Fruit fly (Drosophila melanogaster) whole organism, embryonic: ENCODE measurements around the gene CG31538.

Experiments used
- Antp ChIP-seq: fragments of 200-800 bp; sonication (Bioruptor generic); optimal IDR thresholded peaks from 3 replicates; lab custom pipeline; 2016; ENCODE audit warnings: missing biosample characterization, missing genetic modification characterization
- B-H2 ChIP-seq: fragments of 200-800 bp; sonication (Bioruptor generic); optimal IDR thresholded peaks from 2 replicates; lab custom pipeline; 2018; ENCODE audit warnings: missing biosample characterization, mild to moderate bottlenecking, missing genetic modification characterization
- Bdp1 ChIP-seq: fragments of 200-800 bp; sonication (Bioruptor generic); optimal IDR thresholded peaks from 3 replicates; lab custom pipeline; 2016; ENCODE audit warnings: missing biosample characterization, missing genetic modification characterization
- CG10543 ChIP-seq: fragments of 200-800 bp; sonication (Bioruptor generic); optimal IDR thresholded peaks from 3 replicates; lab custom pipeline; 2017; ENCODE audit warnings: missing biosample characterization, mild to moderate bottlenecking, missing genetic modification characterization, moderate library complexity
- CG10979 ChIP-seq: fragments of 200-800 bp; sonication (Bioruptor generic); optimal IDR thresholded peaks from 2 replicates; lab custom pipeline; 2018; ENCODE audit warnings: missing biosample characterization, mild to moderate bottlenecking, missing genetic modification characterization, moderate library complexity
- CG11085 ChIP-seq: fragments of 200-800 bp; sonication (Bioruptor generic); IDR thresholded peaks from 2 replicates; pipeline ENCODE4 v1.3.6; 2022; ENCODE audit warnings: missing biosample characterization, missing genetic modification characterization
- CG11093 ChIP-seq: fragments of 200-800 bp; sonication (Bioruptor generic); IDR thresholded peaks from 3 replicates; pipeline ENCODE4 v1.3.6; 2022; ENCODE audit warnings: missing biosample characterization, missing genetic modification characterization
- CG11723 ChIP-seq: fragments of 200-800 bp; sonication (Bioruptor generic); optimal IDR thresholded peaks from 2 replicates; lab custom pipeline; 2017; ENCODE audit warnings: missing biosample characterization, mild to moderate bottlenecking, missing genetic modification characterization
- CG13775 ChIP-seq: fragments of 200-800 bp; sonication (Bioruptor generic); optimal IDR thresholded peaks from 3 replicates; lab custom pipeline; 2017; ENCODE audit warnings: missing biosample characterization, mild to moderate bottlenecking, missing genetic modification characterization
- CG14667 ChIP-seq: fragments of 200-800 bp; sonication (Bioruptor generic); IDR thresholded peaks from 2 replicates; pipeline ENCODE4 v1.3.6; 2022; ENCODE audit warnings: missing biosample characterization, missing genetic modification characterization
- CG15011 ChIP-seq: fragments of 200-800 bp; sonication (Bioruptor generic); optimal IDR thresholded peaks from 3 replicates; lab custom pipeline; 2018; ENCODE audit warnings: missing biosample characterization, mild to moderate bottlenecking, missing genetic modification characterization
- CG17186 ChIP-seq: fragments of 200-800 bp; sonication (Bioruptor generic); optimal IDR thresholded peaks from 3 replicates; lab custom pipeline; 2017; ENCODE audit warnings: missing biosample characterization, missing genetic modification reagents, missing genetic modification characterization
- CG1792 ChIP-seq: fragments of 200-800 bp; sonication (Bioruptor generic); optimal IDR thresholded peaks from 2 replicates; lab custom pipeline; 2016; ENCODE audit warnings: missing biosample characterization, missing genetic modification characterization
- CG3407 ChIP-seq: fragments of 200-800 bp; sonication (Bioruptor generic); optimal IDR thresholded peaks from 2 replicates; lab custom pipeline; 2018; ENCODE audit warnings: missing biosample characterization, mild to moderate bottlenecking, missing genetic modification characterization
- CG4404 ChIP-seq: fragments of 200-800 bp; sonication (Bioruptor generic); IDR thresholded peaks from 2 replicates; pipeline ENCODE4 v1.3.6; 2022; ENCODE audit warnings: missing biosample characterization, missing genetic modification characterization
- CG4617 ChIP-seq: fragments of 200-800 bp; sonication (Bioruptor generic); optimal IDR thresholded peaks from 3 replicates; lab custom pipeline; 2016; ENCODE audit warnings: missing biosample characterization, missing genetic modification characterization, borderline replicate concordance
- CG8388 ChIP-seq: fragments of 200-800 bp; sonication (Bioruptor generic); optimal IDR thresholded peaks from 2 replicates; lab custom pipeline; 2019; ENCODE audit warnings: missing biosample characterization, mild to moderate bottlenecking, missing genetic modification characterization, moderate library complexity
- CG9876 ChIP-seq: fragments of 200-800 bp; sonication (Bioruptor generic); optimal IDR thresholded peaks from 2 replicates; lab custom pipeline; 2016; ENCODE audit warnings: missing biosample characterization, missing genetic modification characterization
- Chrac-16 ChIP-seq: fragments of 200-800 bp; sonication (Bioruptor generic); optimal IDR thresholded peaks from 3 replicates; lab custom pipeline; 2016; ENCODE audit warnings: missing biosample characterization, missing genetic modification characterization
- Doc3 ChIP-seq: fragments of 200-800 bp; sonication (Bioruptor generic); IDR thresholded peaks from 3 replicates; pipeline ENCODE4 v1.3.6; 2022; ENCODE audit warnings: missing biosample characterization, missing genetic modification characterization; ENCODE audit not compliant: partially characterized antibody
- E2f1 ChIP-seq: fragments of 200-800 bp; sonication (Bioruptor generic); IDR thresholded peaks from 2 replicates; pipeline ENCODE4 v1.3.6; 2022; ENCODE audit warnings: missing biosample characterization, missing genetic modification characterization
- H15 ChIP-seq: fragments of 200-800 bp; sonication (Bioruptor generic); IDR thresholded peaks from 3 replicates; pipeline ENCODE4 v1.3.6; 2022; ENCODE audit warnings: missing biosample characterization, missing genetic modification characterization
- HLHmδ ChIP-seq: fragments of 200-800 bp; sonication (Bioruptor generic); optimal IDR thresholded peaks from 2 replicates; lab custom pipeline; 2018; ENCODE audit warnings: missing biosample characterization, mild to moderate bottlenecking, missing genetic modification characterization, moderate library complexity
- Hr39 ChIP-seq: fragments of >200 bp; optimal IDR thresholded peaks from 2 replicates; lab custom pipeline; 2017
- Kr ChIP-seq: fragments of 200-800 bp; sonication (Bioruptor generic); optimal IDR thresholded peaks from 2 replicates; lab custom pipeline; 2017; ENCODE audit warnings: missing biosample characterization, mild to moderate bottlenecking, missing genetic modification characterization
- Neu2 ChIP-seq: fragments of 200-800 bp; sonication (Bioruptor generic); optimal IDR thresholded peaks from 3 replicates; lab custom pipeline; 2016; ENCODE audit warnings: missing biosample characterization, missing genetic modification characterization, borderline replicate concordance
- Oaz ChIP-seq: fragments of 200-800 bp; sonication (Bioruptor generic); IDR thresholded peaks from 2 replicates; pipeline ENCODE4 v1.3.6; 2022; ENCODE audit warnings: missing biosample characterization, missing genetic modification characterization
- Oli ChIP-seq: fragments of 200-800 bp; sonication (Bioruptor generic); optimal IDR thresholded peaks from 2 replicates; lab custom pipeline; 2018; ENCODE audit warnings: missing biosample characterization, mild to moderate bottlenecking, missing genetic modification characterization, moderate library complexity
- ac ChIP-seq: fragments of 200-800 bp; sonication (Bioruptor generic); optimal IDR thresholded peaks from 3 replicates; lab custom pipeline; 2017; ENCODE audit warnings: missing biosample characterization, mild to moderate bottlenecking, missing genetic modification characterization
- chn ChIP-seq: fragments of 200-800 bp; sonication (Bioruptor generic); optimal IDR thresholded peaks from 2 replicates; lab custom pipeline; 2016; ENCODE audit warnings: missing biosample characterization, missing genetic modification characterization
- disco-r ChIP-seq: fragments of 200-800 bp; sonication (Bioruptor generic); optimal IDR thresholded peaks from 2 replicates; lab custom pipeline; 2016; ENCODE audit warnings: missing biosample characterization, missing genetic modification characterization
- ewg ChIP-seq: fragments of 200-800 bp; sonication (Bioruptor generic); optimal IDR thresholded peaks from 3 replicates; lab custom pipeline; 2017; ENCODE audit warnings: mild to moderate bottlenecking, missing biosample characterization, missing genetic modification reagents, missing genetic modification characterization
- grau ChIP-seq: fragments of 200-800 bp; optimal IDR thresholded peaks from 3 replicates; lab custom pipeline; 2019; ENCODE audit warnings: missing biosample characterization, mild to moderate bottlenecking, missing genetic modification characterization, moderate library complexity
- grn ChIP-seq: fragments of 200-800 bp; sonication (Bioruptor generic); optimal IDR thresholded peaks from 3 replicates; lab custom pipeline; 2017; ENCODE audit warnings: missing biosample characterization, missing genetic modification characterization
- h ChIP-seq: fragments of >200 bp; optimal IDR thresholded peaks from 2 replicates; lab custom pipeline; 2017
- ham ChIP-seq: fragments of 200-800 bp; sonication (Bioruptor generic); IDR thresholded peaks from 2 replicates; pipeline ENCODE4 v1.3.6; 2022; ENCODE audit warnings: missing biosample characterization, missing genetic modification characterization
- her ChIP-seq: fragments of 200-800 bp; sonication (Bioruptor generic); optimal IDR thresholded peaks from 2 replicates; lab custom pipeline; 2016; ENCODE audit warnings: missing biosample characterization, missing genetic modification characterization
- inv ChIP-seq: fragments of 200-800 bp; sonication (Bioruptor generic); IDR thresholded peaks from 2 replicates; pipeline ENCODE4 v1.3.6; 2022; ENCODE audit warnings: missing biosample characterization, missing genetic modification characterization; ENCODE audit not compliant: partially characterized antibody
- klu ChIP-seq: fragments of 200-800 bp; sonication (Bioruptor generic); IDR thresholded peaks from 2 replicates; pipeline ENCODE4 v1.3.6; 2022; ENCODE audit warnings: missing biosample characterization, missing genetic modification characterization
- lilli ChIP-seq: fragments of 200-800 bp; sonication (Bioruptor generic); optimal IDR thresholded peaks from 3 replicates; lab custom pipeline; 2016; ENCODE audit warnings: missing biosample characterization, missing genetic modification characterization
- mam ChIP-seq: fragments of 200-800 bp; sonication (Bioruptor generic); optimal IDR thresholded peaks from 3 replicates; lab custom pipeline; 2016; ENCODE audit warnings: missing biosample characterization, missing genetic modification characterization
- prd ChIP-seq, 3 experiments: fragments of >200 bp in 2 of 3; fragments of 200-800 bp in 1 of 3; sonication (Bioruptor generic) in 1 of 3; optimal IDR thresholded peaks in 2 of 3; IDR thresholded peaks in 1 of 3; 2 replicates in 2 of 3; 3 replicates in 1 of 3; pipeline versions ENCODE4 v1.3.6 to Lab custom; 2017 to 2022; ENCODE audit warnings: missing biosample characterization in 1 of 3, missing genetic modification characterization in 1 of 3
- pzg ChIP-seq: fragments of 200-800 bp; sonication (Bioruptor generic); optimal IDR thresholded peaks from 3 replicates; lab custom pipeline; 2018; ENCODE audit warnings: missing biosample characterization, mild to moderate bottlenecking, missing genetic modification characterization, moderate library complexity
- repo ChIP-seq: fragments of 200-800 bp; sonication (Bioruptor generic); optimal IDR thresholded peaks from 2 replicates; lab custom pipeline; 2016; ENCODE audit warnings: missing biosample characterization, missing genetic modification characterization
- sens ChIP-seq: fragments of 200-800 bp; sonication (Bioruptor generic); peaks from one replicate; lab custom pipeline; 2016; ENCODE audit warnings: missing biosample characterization, missing genetic modification characterization
- ssp ChIP-seq: fragments of 200-800 bp; sonication (Bioruptor generic); IDR thresholded peaks from 2 replicates; pipeline ENCODE4 v1.3.6; 2022; ENCODE audit warnings: missing biosample characterization, missing genetic modification characterization
- stc ChIP-seq: fragments of 200-800 bp; sonication (Bioruptor generic); IDR thresholded peaks from 2 replicates; pipeline ENCODE4 v1.3.6; 2022; ENCODE audit warnings: missing biosample characterization, missing genetic modification characterization
- tio ChIP-seq: fragments of 200-800 bp; sonication (Bioruptor generic); optimal IDR thresholded peaks from 2 replicates; lab custom pipeline; 2017; ENCODE audit warnings: missing biosample characterization, missing genetic modification characterization, inconsistent platforms
- trem ChIP-seq: fragments of 200-800 bp; optimal IDR thresholded peaks from 3 replicates; lab custom pipeline; 2019; ENCODE audit warnings: missing biosample characterization, mild to moderate bottlenecking, missing genetic modification characterization, moderate library complexity
- vnd ChIP-seq: fragments of 200-800 bp; sonication (Bioruptor generic); IDR thresholded peaks from 3 replicates; pipeline ENCODE4 v1.3.6; 2022; ENCODE audit warnings: missing biosample characterization, missing genetic modification characterization; ENCODE audit not compliant: partially characterized antibody

CG31538 gene

DNA sequence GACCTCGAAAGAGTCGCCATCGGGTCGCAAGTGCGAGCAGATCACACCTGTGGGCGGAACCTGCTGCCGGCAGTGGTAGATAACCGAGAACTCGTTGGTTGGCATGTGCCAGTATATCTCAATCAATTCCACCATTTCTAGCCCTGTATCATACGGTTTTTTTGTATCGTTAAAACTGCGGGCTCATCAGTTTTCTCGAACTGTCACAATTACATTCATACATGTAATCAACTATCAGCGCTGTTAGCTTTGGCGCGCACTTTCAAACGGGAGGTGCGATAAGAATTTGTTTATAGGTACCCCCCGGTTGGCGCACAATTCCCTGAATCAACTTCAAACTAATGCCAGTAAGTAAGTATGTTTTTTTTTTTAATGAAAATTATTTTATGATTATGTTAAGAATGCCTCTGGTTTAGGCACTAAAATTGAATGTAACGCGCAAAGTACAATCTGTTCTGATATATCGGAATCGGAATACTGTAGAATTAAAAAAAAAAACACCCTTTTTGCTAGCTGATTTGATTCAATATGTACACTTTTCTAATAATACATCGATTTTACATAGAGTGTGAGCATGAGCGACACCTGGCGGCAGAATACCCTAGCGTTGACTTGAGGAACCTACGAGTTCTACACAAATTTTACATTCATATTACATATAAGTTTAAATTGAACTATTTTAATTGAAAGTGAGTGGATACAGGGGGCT lies 21.1 kb upstream of the CG31538 start (continued):
- TF ChIP-seq klu (0 out of 2 replicates have a peak, but pooled peaks have one; percentile 9), Chrac-16 (peak; percentile 72), repo (GFP tag; lab: Kevin White, UChicago) (peak; percentile 52), HLHmδ (no peak), CG10979 (tag; lab: Kevin White, UChicago) (peak; percentile 2), tio (GFP tag; lab: Kevin White, UChicago) (peak; percentile 4), trem (peak; percentile 17), CG11085 (GFP tag; lab: Robert Waterston, UW) (peak; percentile 70), stc (GFP tag; lab: Robert Waterston, UW) (no peak), CG14667 (GFP tag; lab: Robert Waterston, UW) (peak; percentile 62; the same call in 1 of the 2 replicates), CG8388 (GFP tag; lab: Kevin White, UChicago) (peak; percentile 2), grau (tag; lab: Kevin White, UChicago) (peak; percentile 49), grn (peak; percentile 39), CG17186 (GFP tag; lab: Kevin White, UChicago) (peak; percentile 48), B-H2 (GFP tag; lab: Kevin White, UChicago) (peak; percentile 52), CG4617 (GFP tag; lab: Kevin White, UChicago) (peak; percentile 24), prd (optimal IDR thresholded peaks at IDR 0.05; lab: Kevin White, UChicago) (no peak), prd (GFP tag; IDR thresholded peaks at IDR 0.05; lab: Robert Waterston, UW) (peak; percentile 76), E2f1 (GFP tag; lab: Robert Waterston, UW) (peak; percentile 57), CG11723 (no peak), h (lab: Kevin White, UChicago) (no peak), Oli (no peak), ssp (peak; percentile 55), pzg (GFP tag; lab: Kevin White, UChicago) (peak; percentile 15), Antp (GFP tag; lab: Kevin White, UChicago) (peak; percentile 37), inv (GFP tag; lab: Robert Waterston, UW) (peak; percentile 32; the same call in 1 of the 2 replicates), Oaz (GFP tag; lab: Robert Waterston, UW) (no peak), Kr (GFP tag; lab: Kevin White, UChicago) (no peak), Neu2 (no peak), CG15011 (GFP tag; lab: Kevin White, UChicago) (no peak), vnd (GFP tag; lab: Robert Waterston, UW) (no peak; the same call in 2 of the 3 replicates), ac (GFP tag; lab: Kevin White, UChicago) (no peak), CG4404 (GFP tag; lab: Robert Waterston, UW) (peak; percentile 51), Hr39 (lab: Kevin White, UChicago) (no peak), CG13775 (peak; percentile 7), CG9876 (peak; percentile 54), ham (peak; percentile 16; the same call in 1 of the 2 replicates), ewg (GFP tag; lab: Kevin White, UChicago) (peak; percentile 29), sens (GFP tag; lab: Kevin White, UChicago) (peak; percentile 93), CG1792 (no peak), mam (GFP tag; lab: Kevin White, UChicago) (peak; percentile 54), lilli (GFP tag; lab: Kevin White, UChicago) (peak; percentile 62), CG11093 (GFP tag; lab: Robert Waterston, UW) (0 out of 3 replicates have a peak, but pooled peaks have one; percentile 40), disco-r (GFP tag; lab: Kevin White, UChicago) (peak; percentile 45), Doc3 (no peak), CG10543 (GFP tag; lab: Kevin White, UChicago) (peak; percentile 43), CG3407 (peak; percentile 27), her (GFP tag; lab: Kevin White, UChicago) (no peak), Bdp1 (GFP tag; lab: Kevin White, UChicago) (peak; percentile 60), chn (GFP tag; lab: Kevin White, UChicago) (peak; percentile 44), H15 (GFP tag; lab: Robert Waterston, UW) (peak; percentile 60; the same call in 2 of the 3 replicates)
